Fruit fly (Drosophila melanogaster): ENCODE data around the gene MRP.

Gene MRP

dm6 chr2L:12692343-12693079 is 26.3 kb upstream of the MRP start, which contains the start of the genes CCT4 and CG6153:
CCT4 (minus strand) TSS chr2L:12692934.
CG6153 (plus strand) TSS chr2L:12692993.
- TF ChIP-seq h (GFP tag; optimal IDR thresholded peaks at IDR 0.05): no peak
- TF ChIP-seq foxo (GFP tag; optimal IDR thresholded peaks at IDR 0.05): no peak
- no peak for TF ChIP-seq GATAd (GFP tag; optimal IDR thresholded peaks at IDR 0.05)
- TF ChIP-seq Myc (optimal IDR thresholded peaks at IDR 0.05): peak; percentile 35
- no peak for TF ChIP-seq dl (GFP tag; optimal IDR thresholded peaks at IDR 0.05; ENCODE audit: insufficient read depth in 1 of 2, partially characterized antibody in 2 of 2)
- TF ChIP-seq usp (GFP tag; optimal IDR thresholded peaks at IDR 0.05): no peak

dm6 chr2L:12694823-12695420 is 23.9 kb upstream of the MRP start, which contains the start of the genes IFT43 and PICK1:
IFT43 (minus strand) TSS chr2L:12694988.
PICK1 (plus strand) TSS chr2L:12695033.
- TF ChIP-seq Hr83 (GFP tag; optimal IDR thresholded peaks at IDR 0.05; ENCODE audit: poor library complexity, severe bottlenecking) (peak; percentile 16), br (GFP tag; optimal IDR thresholded peaks at IDR 0.05) (no peak)

- TF ChIP-seq Myc (optimal IDR thresholded peaks at IDR 0.05) (no peak), CG32264 (GFP tag; optimal IDR thresholded peaks at IDR 0.05) (no peak), foxo (GFP tag; optimal IDR thresholded peaks at IDR 0.05) (no peak), ey (GFP tag; optimal IDR thresholded peaks at IDR 0.05) (no peak), Dfd (GFP tag; optimal IDR thresholded peaks at IDR 0.05) (no peak)
Measured at dm6 chr2L:12697223-12697622, 21.6 kb upstream of the MRP start, which contains the start of gene CG5781. CG5781 (minus strand) TSS chr2L:12697323.

dm6 chr2L:12700381-12700963 is 18.4 kb upstream of the MRP start, which contains the start of gene CG17036:
CG17036 (minus strand) TSS chr2L:12700746.
- TF ChIP-seq Abd-B (GFP tag; optimal IDR thresholded peaks at IDR 0.05) (no peak), Rel (GFP tag; optimal IDR thresholded peaks at IDR 0.05) (no peak), Rel (tag; optimal IDR thresholded peaks at IDR 0.05) (no peak), sage (GFP tag; optimal IDR thresholded peaks at IDR 0.05) (no peak), jim (GFP tag; optimal IDR thresholded peaks at IDR 0.05) (no peak), Hr78 (GFP tag; optimal IDR thresholded peaks at IDR 0.05) (no peak), Myc (optimal IDR thresholded peaks at IDR 0.05) (no peak), pan (optimal IDR thresholded peaks at IDR 0.05) (no peak), psq (GFP tag; optimal IDR thresholded peaks at IDR 0.05) (peak; percentile 12), Sp1 (GFP tag; optimal IDR thresholded peaks at IDR 0.05) (peak; percentile 46), HLH106 (tag; optimal IDR thresholded peaks at IDR 0.05) (peak; percentile 56), GATAd (GFP tag; optimal IDR thresholded peaks at IDR 0.05) (no peak), usp (GFP tag; optimal IDR thresholded peaks at IDR 0.05) (no peak), foxo (GFP tag; optimal IDR thresholded peaks at IDR 0.05) (peak in 1 of 2 experiments; percentile 30), sv (GFP tag; optimal IDR thresholded peaks at IDR 0.05) (no peak), CG32264 (GFP tag; optimal IDR thresholded peaks at IDR 0.05) (no peak), fru (GFP tag; optimal IDR thresholded peaks at IDR 0.05) (no peak), dmrt93B (GFP tag; optimal IDR thresholded peaks at IDR 0.05) (peak; percentile 14)

dm6 chr2L:12701498-12701897 is 17.3 kb upstream of the MRP start:
- TF ChIP-seq Jra (GFP tag; optimal IDR thresholded peaks at IDR 0.05) (no peak), Dfd (GFP tag; optimal IDR thresholded peaks at IDR 0.05) (no peak), jim (GFP tag; optimal IDR thresholded peaks at IDR 0.05) (no peak), Hnf4 (GFP tag; optimal IDR thresholded peaks at IDR 0.05) (no peak), psq (GFP tag; optimal IDR thresholded peaks at IDR 0.05) (no peak), CG9705 (GFP tag; optimal IDR thresholded peaks at IDR 0.05) (no peak), HLH106 (tag; optimal IDR thresholded peaks at IDR 0.05) (no peak), woc (GFP tag; optimal IDR thresholded peaks at IDR 0.05) (no peak), CrebA (GFP tag; optimal IDR thresholded peaks at IDR 0.05; ENCODE audit: borderline replicate concordance) (no peak), Myc (optimal IDR thresholded peaks at IDR 0.05) (no peak), Abd-B (GFP tag; optimal IDR thresholded peaks at IDR 0.05) (no peak), Vsx2 (GFP tag; optimal IDR thresholded peaks at IDR 0.05; ENCODE audit: partially characterized antibody) (no peak), Mio (GFP tag; optimal IDR thresholded peaks at IDR 0.05) (no peak), foxo (GFP tag; optimal IDR thresholded peaks at IDR 0.05) (no peak), CG32264 (GFP tag; optimal IDR thresholded peaks at IDR 0.05) (no peak), lola (GFP tag; optimal IDR thresholded peaks at IDR 0.05) (no peak), tai (GFP tag; optimal IDR thresholded peaks at IDR 0.05) (no peak), dl (GFP tag; optimal IDR thresholded peaks at IDR 0.05; ENCODE audit: insufficient read depth in 1 of 2, partially characterized antibody in 2 of 2) (no peak)
